Fruit fly (Drosophila melanogaster) whole organism, embryonic: ENCODE measurements around the gene Sym.
A peak's percentile ranks its signal among the peaks of the same experiment; 100 is the strongest.

Source experiments
- Ada2b ChIP-seq: fragments of 200-800 bp; sonication (Bioruptor generic); IDR thresholded peaks from 2 replicates; pipeline ENCODE4 v1.3.6; 2022; ENCODE audit warnings: missing biosample characterization, missing genetic modification characterization
- CG13123 ChIP-seq: fragments of 200-800 bp; sonication (Bioruptor generic); optimal IDR thresholded peaks from 2 replicates; lab custom pipeline; 2016; ENCODE audit warnings: missing biosample characterization, missing genetic modification characterization
- CG15269 ChIP-seq: fragments of 200-800 bp; sonication (Bioruptor generic); optimal IDR thresholded peaks from 2 replicates; lab custom pipeline; 2018; ENCODE audit warnings: missing biosample characterization, mild to moderate bottlenecking, missing genetic modification characterization, moderate library complexity
- CG15514 ChIP-seq: fragments of 200-800 bp; sonication (Bioruptor generic); optimal IDR thresholded peaks from 3 replicates; lab custom pipeline; 2017; ENCODE audit warnings: missing biosample characterization, missing genetic modification characterization, mild to moderate bottlenecking, moderate library complexity, missing genetic modification reagents
- CG15696 ChIP-seq: fragments of 200-800 bp; sonication (Bioruptor generic); optimal IDR thresholded peaks from 2 replicates; lab custom pipeline; 2019; ENCODE audit warnings: missing biosample characterization, mild to moderate bottlenecking, missing genetic modification characterization, moderate library complexity
- CG16813 ChIP-seq: fragments of 200-800 bp; sonication (Bioruptor generic); IDR thresholded peaks from 3 replicates; pipeline ENCODE4 v1.3.6; 2022; ENCODE audit warnings: missing biosample characterization, missing genetic modification characterization; ENCODE audit not compliant: partially characterized antibody
- CG16815 ChIP-seq: fragments of 200-800 bp; sonication (Bioruptor generic); optimal IDR thresholded peaks from 3 replicates; lab custom pipeline; 2017; ENCODE audit warnings: missing biosample characterization, mild to moderate bottlenecking, missing genetic modification characterization
- CG17328 ChIP-seq: fragments of 200-800 bp; sonication (Bioruptor generic); IDR thresholded peaks from 2 replicates; pipeline ENCODE4 v1.3.6; 2022; ENCODE audit warnings: missing biosample characterization, missing genetic modification characterization
- CG17568 ChIP-seq: fragments of 200-800 bp; sonication (Bioruptor generic); optimal IDR thresholded peaks from 2 replicates; lab custom pipeline; 2018; ENCODE audit warnings: missing biosample characterization, mild to moderate bottlenecking, missing genetic modification characterization, moderate library complexity
- CG3163 ChIP-seq: fragments of 200-800 bp; sonication (Bioruptor generic); optimal IDR thresholded peaks from 3 replicates; lab custom pipeline; 2016; ENCODE audit warnings: missing biosample characterization, missing genetic modification characterization
- CG6254 ChIP-seq: fragments of 200-800 bp; sonication (Bioruptor generic); optimal IDR thresholded peaks from 3 replicates; lab custom pipeline; 2017; ENCODE audit warnings: mild to moderate bottlenecking, missing biosample characterization, missing genetic modification reagents, missing genetic modification characterization
- CG6683 ChIP-seq: fragments of 200-800 bp; sonication (Bioruptor generic); optimal IDR thresholded peaks from 2 replicates; lab custom pipeline; 2017; ENCODE audit warnings: missing biosample characterization, mild to moderate bottlenecking, missing genetic modification characterization, missing genetic modification reagents
- CG7556 ChIP-seq: fragments of 200-800 bp; sonication (Bioruptor generic); optimal IDR thresholded peaks from 2 replicates; lab custom pipeline; 2017; ENCODE audit warnings: missing biosample characterization, mild to moderate bottlenecking, missing genetic modification characterization
- CG8089 ChIP-seq: fragments of 200-800 bp; sonication (Bioruptor generic); optimal IDR thresholded peaks from 3 replicates; lab custom pipeline; 2016; ENCODE audit warnings: missing biosample characterization, missing genetic modification characterization
- CG8388 ChIP-seq: fragments of 200-800 bp; sonication (Bioruptor generic); optimal IDR thresholded peaks from 2 replicates; lab custom pipeline; 2019; ENCODE audit warnings: missing biosample characterization, mild to moderate bottlenecking, missing genetic modification characterization, moderate library complexity
- CG9609 ChIP-seq: fragments of 200-800 bp; sonication (Bioruptor generic); optimal IDR thresholded peaks from 3 replicates; lab custom pipeline; 2016; ENCODE audit warnings: missing biosample characterization, missing genetic modification characterization
- Ets97D ChIP-seq: fragments of 200-800 bp; sonication (Bioruptor generic); optimal IDR thresholded peaks from 3 replicates; lab custom pipeline; 2016; ENCODE audit warnings: missing biosample characterization, missing genetic modification characterization
- Fer1 ChIP-seq: fragments of 200-800 bp; sonication (Bioruptor generic); optimal IDR thresholded peaks from 2 replicates; lab custom pipeline; 2017; ENCODE audit warnings: missing biosample characterization, mild to moderate bottlenecking, missing genetic modification characterization
- GATAe ChIP-seq: fragments of 200-800 bp; sonication (Bioruptor generic); conservative IDR thresholded peaks from 2 replicates; pipeline ENCODE4 v1.3.6; 2022; ENCODE audit warnings: missing biosample characterization, missing genetic modification characterization
- HLH3B ChIP-seq: fragments of 200-800 bp; sonication (Bioruptor generic); IDR thresholded peaks from 2 replicates; pipeline ENCODE4 v1.3.6; 2022; ENCODE audit warnings: missing biosample characterization, missing genetic modification characterization
- HLH4C ChIP-seq: fragments of 200-800 bp; sonication (Bioruptor generic); IDR thresholded peaks from 3 replicates; pipeline ENCODE4 v1.3.6; 2022; ENCODE audit warnings: missing biosample characterization, missing genetic modification characterization; ENCODE audit not compliant: partially characterized antibody
- HLHmδ ChIP-seq: fragments of 200-800 bp; sonication (Bioruptor generic); optimal IDR thresholded peaks from 2 replicates; lab custom pipeline; 2018; ENCODE audit warnings: missing biosample characterization, mild to moderate bottlenecking, missing genetic modification characterization, moderate library complexity
- Hand ChIP-seq: fragments of 200-800 bp; sonication (Bioruptor generic); optimal IDR thresholded peaks from 2 replicates; lab custom pipeline; 2017; ENCODE audit warnings: mild to moderate bottlenecking, missing biosample characterization, missing genetic modification reagents, missing genetic modification characterization
- Hr39 ChIP-seq: fragments of >200 bp; optimal IDR thresholded peaks from 2 replicates; lab custom pipeline; 2017
- NC2α ChIP-seq: fragments of 200-800 bp; sonication (Bioruptor generic); optimal IDR thresholded peaks from 2 replicates; lab custom pipeline; 2016; ENCODE audit warnings: missing biosample characterization, missing genetic modification characterization
- NC2β ChIP-seq: fragments of 200-800 bp; sonication (Bioruptor generic); optimal IDR thresholded peaks from 2 replicates; lab custom pipeline; 2016; ENCODE audit warnings: missing biosample characterization, missing genetic modification characterization
- Usf ChIP-seq: fragments of 200-800 bp; sonication (Bioruptor generic); optimal IDR thresholded peaks from 2 replicates; lab custom pipeline; 2017; ENCODE audit warnings: missing genotype, missing biosample characterization, missing genetic modification characterization
- abd-A ChIP-seq: fragments of 200-800 bp; sonication (Bioruptor generic); optimal IDR thresholded peaks from 3 replicates; lab custom pipeline; 2019; ENCODE audit warnings: missing biosample characterization, mild to moderate bottlenecking, missing genetic modification characterization, moderate library complexity
- al ChIP-seq: fragments of 200-800 bp; sonication (Bioruptor generic); IDR thresholded peaks from 2 replicates; pipeline ENCODE4 v1.3.6; 2022; ENCODE audit warnings: missing biosample characterization, missing genetic modification characterization
- caup ChIP-seq: fragments of 200-800 bp; sonication (Bioruptor generic); optimal IDR thresholded peaks from 3 replicates; lab custom pipeline; 2017; ENCODE audit warnings: missing biosample characterization, mild to moderate bottlenecking, missing genetic modification characterization, moderate library complexity; ENCODE audit not compliant: severe bottlenecking
- eve ChIP-seq, 2 experiments: fragments of >200 bp; optimal IDR thresholded peaks; 2 replicates each; lab custom pipeline; 2017; ENCODE audit warnings: missing biosample characterization in 2 of 2, missing genetic modification characterization in 2 of 2
- fd102C ChIP-seq: fragments of 200-800 bp; sonication (Bioruptor generic); optimal IDR thresholded peaks from 2 replicates; lab custom pipeline; 2018; ENCODE audit warnings: missing biosample characterization, mild to moderate bottlenecking, missing genetic modification characterization, moderate library complexity
- fd3F ChIP-seq: fragments of 200-800 bp; sonication (Bioruptor generic); optimal IDR thresholded peaks from 2 replicates; lab custom pipeline; 2018; ENCODE audit warnings: missing biosample characterization, mild to moderate bottlenecking, missing genetic modification characterization, moderate library complexity
- gcm ChIP-seq: fragments of 200-800 bp; sonication (Bioruptor generic); optimal IDR thresholded peaks from 2 replicates; lab custom pipeline; 2019; ENCODE audit warnings: missing biosample characterization, mild to moderate bottlenecking, missing genetic modification characterization, moderate library complexity
- grn ChIP-seq: fragments of 200-800 bp; sonication (Bioruptor generic); optimal IDR thresholded peaks from 3 replicates; lab custom pipeline; 2017; ENCODE audit warnings: missing biosample characterization, missing genetic modification characterization
- hb ChIP-seq: fragments of 200-800 bp; sonication (Bioruptor generic); IDR thresholded peaks from 3 replicates; pipeline ENCODE4 v1.3.6; 2022; ENCODE audit warnings: missing biosample characterization, missing genetic modification characterization; ENCODE audit not compliant: partially characterized antibody
- her ChIP-seq: fragments of 200-800 bp; sonication (Bioruptor generic); optimal IDR thresholded peaks from 2 replicates; lab custom pipeline; 2016; ENCODE audit warnings: missing biosample characterization, missing genetic modification characterization
- kah ChIP-seq: fragments of 200-800 bp; sonication (Bioruptor generic); optimal IDR thresholded peaks from 2 replicates; lab custom pipeline; 2018; ENCODE audit warnings: missing biosample characterization, mild to moderate bottlenecking, missing genetic modification characterization
- lola ChIP-seq, 3 experiments: fragments of >200 bp in 2 of 3; fragments of 200-800 bp in 1 of 3; sonication (Bioruptor generic) in 1 of 3; optimal IDR thresholded peaks; 2 replicates each; lab custom pipeline; 2017 to 2019; ENCODE audit warnings: missing biosample characterization in 3 of 3, missing genetic modification characterization in 3 of 3, mild to moderate bottlenecking in 1 of 3, moderate library complexity in 1 of 3
- org-1 ChIP-seq: fragments of 200-800 bp; sonication (Bioruptor generic); optimal IDR thresholded peaks from 2 replicates; lab custom pipeline; 2017; ENCODE audit warnings: missing biosample characterization, missing genetic modification characterization
- p53 ChIP-seq: fragments of 200-800 bp; sonication (Bioruptor generic); optimal IDR thresholded peaks from 2 replicates; lab custom pipeline; 2016; ENCODE audit warnings: missing biosample characterization, missing genetic modification characterization
- peb ChIP-seq: fragments of 200-800 bp; sonication (Bioruptor generic); IDR thresholded peaks from 2 replicates; pipeline ENCODE4 v1.3.6; 2022; ENCODE audit warnings: missing biosample characterization, missing genetic modification characterization
- pum ChIP-seq: fragments of 200-800 bp; sonication (Bioruptor generic); optimal IDR thresholded peaks from 2 replicates; lab custom pipeline; 2016; ENCODE audit warnings: missing biosample characterization, missing genetic modification characterization
- rib ChIP-seq: fragments of 200-800 bp; sonication (Bioruptor generic); IDR thresholded peaks from 2 replicates; pipeline ENCODE4 v1.3.6; 2022; ENCODE audit warnings: missing biosample characterization, missing genetic modification characterization
- slou ChIP-seq: fragments of 200-800 bp; sonication (Bioruptor generic); optimal IDR thresholded peaks from 3 replicates; lab custom pipeline; 2016; ENCODE audit warnings: missing biosample characterization, missing genetic modification characterization
- tio ChIP-seq: fragments of 200-800 bp; sonication (Bioruptor generic); optimal IDR thresholded peaks from 2 replicates; lab custom pipeline; 2017; ENCODE audit warnings: missing biosample characterization, missing genetic modification characterization, inconsistent platforms
- tll ChIP-seq, 2 experiments: fragments of 200-800 bp in 1 of 2; fragments of >200 bp in 1 of 2; sonication (Bioruptor generic) in 1 of 2; optimal IDR thresholded peaks; 2 replicates each; lab custom pipeline; 2017 to 2019; ENCODE audit warnings: missing biosample characterization in 2 of 2, missing genetic modification characterization in 2 of 2, mild to moderate bottlenecking in 1 of 2, moderate library complexity in 1 of 2
- tup ChIP-seq: fragments of 200-800 bp; sonication (Bioruptor generic); optimal IDR thresholded peaks from 2 replicates; lab custom pipeline; 2016; ENCODE audit warnings: missing biosample characterization, mild to moderate bottlenecking, missing genetic modification characterization, moderate library complexity
- zen ChIP-seq: fragments of 200-800 bp; sonication (Bioruptor generic); optimal IDR thresholded peaks from 3 replicates; lab custom pipeline; 2018; ENCODE audit warnings: missing biosample characterization, mild to moderate bottlenecking, missing genetic modification characterization, moderate library complexity

Gene Sym

dm6 chr3R:5758624-5759209, 16.4 kb upstream of the Sym start, which contains the start of gene Sec8 (continued):
- TF ChIP-seq CG6254 (GFP tag; lab: Kevin White, UChicago) (peak; percentile 26), NC2α (GFP tag; lab: Kevin White, UChicago) (no peak), GATAe (GFP tag; lab: Robert Waterston, UW) (no peak), kah (no peak), NC2β (GFP tag; lab: Kevin White, UChicago) (no peak), CG7556 (GFP tag; lab: Kevin White, UChicago) (no peak), CG15514 (GFP tag; lab: Kevin White, UChicago) (peak; percentile 69), zen (tag; lab: Kevin White, UChicago) (peak; percentile 51), tll (GFP tag; optimal IDR thresholded peaks at IDR 0.05; lab: Kevin White, UChicago) (no peak), tup (GFP tag; lab: Kevin White, UChicago) (no peak), CG17328 (no peak), Usf (no peak), peb (0 out of 2 replicates have a peak, but pooled peaks have one; percentile 24), Ets97D (GFP tag; lab: Kevin White, UChicago) (peak; percentile 76), Hr39 (no peak), caup (GFP tag; lab: Kevin White, UChicago) (no peak), lola (GFP tag; optimal IDR thresholded peaks at IDR 0.05; lab: Kevin White, UChicago) (peak in 1 of 3 experiments; percentile 12), CG8388 (GFP tag; lab: Kevin White, UChicago) (no peak), pum (GFP tag; lab: Kevin White, UChicago) (peak; percentile 9), CG16813 (GFP tag; lab: Robert Waterston, UW) (peak; percentile 90), org-1 (GFP tag; lab: Kevin White, UChicago) (no peak), HLHmδ (GFP tag; lab: Kevin White, UChicago) (no peak), gcm (GFP tag; lab: Kevin White, UChicago) (no peak), HLH4C (peak; percentile 71; the same call in 2 of the 3 replicates), hb (GFP tag; lab: Robert Waterston, UW) (peak; percentile 82), abd-A (no peak), grn (GFP tag; lab: Kevin White, UChicago) (no peak), her (GFP tag; lab: Kevin White, UChicago) (peak; percentile 62), CG9609 (GFP tag; lab: Kevin White, UChicago) (peak; percentile 24), HLH3B (GFP tag; lab: Robert Waterston, UW) (no peak), al (GFP tag; lab: Robert Waterston, UW) (peak; percentile 23; the same call in 1 of the 2 replicates), CG15696 (tag; lab: Kevin White, UChicago) (peak; percentile 38), p53 (GFP tag; lab: Kevin White, UChicago) (no peak), tio (GFP tag; lab: Kevin White, UChicago) (no peak), fd102C (GFP tag; lab: Kevin White, UChicago) (no peak), CG8089 (no peak), CG16815 (GFP tag; lab: Kevin White, UChicago) (no peak), CG3163 (GFP tag; lab: Kevin White, UChicago) (peak; percentile 30), CG6683 (GFP tag; lab: Kevin White, UChicago) (no peak), Hand (GFP tag; lab: Kevin White, UChicago) (no peak), fd3F (GFP tag; lab: Kevin White, UChicago) (no peak), rib (GFP tag; lab: Robert Waterston, UW) (no peak), eve (GFP tag; optimal IDR thresholded peaks at IDR 0.05; lab: Kevin White, UChicago) (no peak), CG15269 (tag; lab: Kevin White, UChicago) (no peak), Ada2b (GFP tag; lab: Robert Waterston, UW) (no peak), CG17568 (no peak), Fer1 (GFP tag; lab: Kevin White, UChicago) (no peak), slou (no peak), CG13123 (GFP tag; lab: Kevin White, UChicago) (no peak)
